Fruit fly (Drosophila melanogaster): ENCODE data around the gene CG42540.

The CG42540 gene

dm6 chr3L:4627012-4627411 is 71.1 kb downstream of the CG42540 start:
- no peak for TF ChIP-seq pan (optimal IDR thresholded peaks at IDR 0.05)
- TF ChIP-seq CG8478 (optimal IDR thresholded peaks at IDR 0.05) = no peak
- TF ChIP-seq Dll (optimal IDR thresholded peaks at IDR 0.05) = no peak
- no peak for TF ChIP-seq EcR (GFP tag; optimal IDR thresholded peaks at IDR 0.05)
- TF ChIP-seq psq (optimal IDR thresholded peaks at IDR 0.05) = no peak
- TF ChIP-seq usp (GFP tag; optimal IDR thresholded peaks at IDR 0.05) = no peak

dm6 chr3L:4634689-4635088 is 78.8 kb downstream of the CG42540 start, which contains the start of gene CG13716:
TSS of gene CG13716 (minus strand) at chr3L:4634789.
- TF ChIP-seq CG8478 (optimal IDR thresholded peaks at IDR 0.05) = no peak
- TF ChIP-seq Dll (optimal IDR thresholded peaks at IDR 0.05) = no peak
- no peak for TF ChIP-seq psq (optimal IDR thresholded peaks at IDR 0.05)
- no peak for TF ChIP-seq usp (GFP tag; optimal IDR thresholded peaks at IDR 0.05)
- no peak for TF ChIP-seq pan (optimal IDR thresholded peaks at IDR 0.05)
- no peak for TF ChIP-seq EcR (GFP tag; optimal IDR thresholded peaks at IDR 0.05)

Measured in whole organism.